Fruit fly (Drosophila melanogaster) whole organism, embryonic: Measurements from ENCODE around the gene CG8563.
A peak's percentile ranks its signal among the peaks of the same experiment; 100 is the strongest.

ENCODE experiments used
- Bdp1 ChIP-seq: fragments of 200-800 bp; sonication (Bioruptor generic); optimal IDR thresholded peaks from 3 replicates; lab custom pipeline; 2016; ENCODE audit warnings: missing biosample characterization, missing genetic modification characterization
- CG10366 ChIP-seq: fragments of 200-800 bp; sonication (Bioruptor generic); IDR thresholded peaks from 2 replicates; pipeline ENCODE4 v1.3.6; 2022; ENCODE audit warnings: missing biosample characterization, missing genetic modification characterization
- CG10431 ChIP-seq: fragments of 200-800 bp; sonication (Bioruptor generic); optimal IDR thresholded peaks from 3 replicates; lab custom pipeline; 2018; ENCODE audit warnings: missing biosample characterization, mild to moderate bottlenecking, missing genetic modification characterization
- CG11247 ChIP-seq: fragments of 200-800 bp; sonication (Bioruptor generic); IDR thresholded peaks from 2 replicates; pipeline ENCODE4 v1.3.6; 2022; ENCODE audit warnings: missing biosample characterization, missing genetic modification characterization
- CG12659 ChIP-seq: fragments of 200-800 bp; sonication (Bioruptor generic); optimal IDR thresholded peaks from 3 replicates; lab custom pipeline; 2017; ENCODE audit warnings: mild to moderate bottlenecking, missing biosample characterization, missing genetic modification reagents, missing genetic modification characterization
- CG12769 ChIP-seq: fragments of 200-800 bp; sonication (Bioruptor generic); optimal IDR thresholded peaks from 2 replicates; lab custom pipeline; 2019; ENCODE audit warnings: missing biosample characterization, mild to moderate bottlenecking, missing genetic modification characterization, moderate library complexity
- CG1603 ChIP-seq: fragments of 200-800 bp; sonication (Bioruptor generic); optimal IDR thresholded peaks from 2 replicates; lab custom pipeline; 2019; ENCODE audit warnings: missing biosample characterization, mild to moderate bottlenecking, missing genetic modification characterization, moderate library complexity
- CG16815 ChIP-seq: fragments of 200-800 bp; sonication (Bioruptor generic); optimal IDR thresholded peaks from 3 replicates; lab custom pipeline; 2017; ENCODE audit warnings: missing biosample characterization, mild to moderate bottlenecking, missing genetic modification characterization
- CG17328 ChIP-seq: fragments of 200-800 bp; sonication (Bioruptor generic); IDR thresholded peaks from 2 replicates; pipeline ENCODE4 v1.3.6; 2022; ENCODE audit warnings: missing biosample characterization, missing genetic modification characterization
- CG17802 ChIP-seq: fragments of 200-800 bp; sonication (Bioruptor generic); optimal IDR thresholded peaks from 2 replicates; lab custom pipeline; 2018; ENCODE audit warnings: missing biosample characterization, mild to moderate bottlenecking, missing genetic modification characterization, moderate library complexity
- CG1832 ChIP-seq: fragments of 200-800 bp; sonication (Bioruptor generic); optimal IDR thresholded peaks from 2 replicates; lab custom pipeline; 2017; ENCODE audit warnings: missing biosample characterization, mild to moderate bottlenecking, missing genetic modification characterization, inconsistent platforms
- CG34224 ChIP-seq: fragments of 200-800 bp; sonication (Bioruptor generic); IDR thresholded peaks from 3 replicates; pipeline ENCODE4 v1.3.6; 2022; ENCODE audit warnings: missing biosample characterization, missing genetic modification characterization; ENCODE audit not compliant: partially characterized antibody
- CG4424 ChIP-seq: fragments of 200-800 bp; sonication (Bioruptor generic); optimal IDR thresholded peaks from 3 replicates; lab custom pipeline; 2016; ENCODE audit warnings: missing biosample characterization, missing genetic modification characterization
- CG4617 ChIP-seq: fragments of 200-800 bp; sonication (Bioruptor generic); optimal IDR thresholded peaks from 3 replicates; lab custom pipeline; 2016; ENCODE audit warnings: missing biosample characterization, missing genetic modification characterization, borderline replicate concordance
- CG6254 ChIP-seq: fragments of 200-800 bp; sonication (Bioruptor generic); optimal IDR thresholded peaks from 3 replicates; lab custom pipeline; 2017; ENCODE audit warnings: mild to moderate bottlenecking, missing biosample characterization, missing genetic modification reagents, missing genetic modification characterization
- CG6765 ChIP-seq: fragments of 200-800 bp; sonication (Bioruptor generic); optimal IDR thresholded peaks from 3 replicates; lab custom pipeline; 2017; ENCODE audit warnings: missing biosample characterization, mild to moderate bottlenecking, missing genetic modification characterization
- CG7372 ChIP-seq: fragments of 200-800 bp; sonication (Bioruptor generic); IDR thresholded peaks from 2 replicates; pipeline ENCODE4 v1.3.6; 2022; ENCODE audit warnings: missing biosample characterization, missing genetic modification characterization
- CG7963 ChIP-seq: fragments of 200-800 bp; sonication (Bioruptor generic); IDR thresholded peaks from 3 replicates; pipeline ENCODE4 v1.3.6; 2022; ENCODE audit warnings: missing biosample characterization, missing genetic modification characterization; ENCODE audit not compliant: partially characterized antibody
- Dp ChIP-seq: fragments of 200-800 bp; sonication (Bioruptor generic); optimal IDR thresholded peaks from 2 replicates; lab custom pipeline; 2018; ENCODE audit warnings: missing biosample characterization, mild to moderate bottlenecking, missing genetic modification characterization, moderate library complexity
- E2f1 ChIP-seq: fragments of 200-800 bp; sonication (Bioruptor generic); IDR thresholded peaks from 2 replicates; pipeline ENCODE4 v1.3.6; 2022; ENCODE audit warnings: missing biosample characterization, missing genetic modification characterization
- HmgZ ChIP-seq: fragments of 200-800 bp; sonication (Bioruptor generic); optimal IDR thresholded peaks from 2 replicates; lab custom pipeline; 2018; ENCODE audit warnings: missing biosample characterization, mild to moderate bottlenecking, missing genetic modification characterization
- Hmr ChIP-seq: fragments of 200-800 bp; sonication (Bioruptor generic); optimal IDR thresholded peaks from 3 replicates; lab custom pipeline; 2017; ENCODE audit warnings: mild to moderate bottlenecking, missing biosample characterization, missing genetic modification reagents, missing genetic modification characterization
- Jarid2 ChIP-seq: fragments of 200-800 bp; sonication (Bioruptor generic); optimal IDR thresholded peaks from 3 replicates; lab custom pipeline; 2017; ENCODE audit warnings: mild to moderate bottlenecking, missing biosample characterization, missing genetic modification reagents, missing genetic modification characterization
- Lim3 ChIP-seq: fragments of 200-800 bp; sonication (Bioruptor generic); IDR thresholded peaks from 2 replicates; pipeline ENCODE4 v1.3.6; 2022; ENCODE audit warnings: missing biosample characterization, missing genetic modification characterization
- Nf-YC ChIP-seq: fragments of 200-800 bp; optimal IDR thresholded peaks from 3 replicates; lab custom pipeline; 2019; ENCODE audit warnings: missing biosample characterization, mild to moderate bottlenecking, missing genetic modification characterization, moderate library complexity
- Opbp ChIP-seq: fragments of 200-800 bp; sonication (Bioruptor generic); IDR thresholded peaks from 3 replicates; pipeline ENCODE4 v1.3.6; 2022; ENCODE audit warnings: missing biosample characterization, missing genetic modification characterization; ENCODE audit not compliant: partially characterized antibody
- Sox100B ChIP-seq: fragments of 200-800 bp; sonication (Bioruptor generic); optimal IDR thresholded peaks from 3 replicates; lab custom pipeline; 2018; ENCODE audit warnings: missing biosample characterization, mild to moderate bottlenecking, missing genetic modification characterization
- YL-1 ChIP-seq: fragments of 200-800 bp; sonication (Bioruptor generic); optimal IDR thresholded peaks from 3 replicates; lab custom pipeline; 2017; ENCODE audit warnings: missing biosample characterization, mild to moderate bottlenecking, missing genetic modification characterization
- ap ChIP-seq: fragments of 200-800 bp; sonication (Bioruptor generic); IDR thresholded peaks from 2 replicates; pipeline ENCODE4 v1.3.6; 2022; ENCODE audit warnings: missing biosample characterization, missing genetic modification characterization
- az2 ChIP-seq: fragments of 200-800 bp; sonication (Bioruptor generic); optimal IDR thresholded peaks from 3 replicates; lab custom pipeline; 2016; ENCODE audit warnings: missing biosample characterization, missing genetic modification characterization
- bcd ChIP-seq: fragments of 200-800 bp; sonication (Bioruptor generic); optimal IDR thresholded peaks from 2 replicates; lab custom pipeline; 2017; ENCODE audit warnings: missing biosample characterization, mild to moderate bottlenecking, missing genetic modification characterization
- croc ChIP-seq: fragments of 200-800 bp; sonication (Bioruptor generic); conservative IDR thresholded peaks from 3 replicates; pipeline ENCODE4 v1.3.6; 2022; ENCODE audit warnings: missing biosample characterization, missing genetic modification characterization
- dm ChIP-seq: fragments of 200-800 bp; sonication (Bioruptor generic); optimal IDR thresholded peaks from 3 replicates; lab custom pipeline; 2016; ENCODE audit warnings: missing biosample characterization, missing genetic modification characterization
- dmrt11E ChIP-seq: fragments of 200-800 bp; sonication (Bioruptor generic); optimal IDR thresholded peaks from 3 replicates; lab custom pipeline; 2018; ENCODE audit warnings: missing biosample characterization, mild to moderate bottlenecking, missing genetic modification characterization, moderate library complexity
- grau ChIP-seq: fragments of 200-800 bp; optimal IDR thresholded peaks from 3 replicates; lab custom pipeline; 2019; ENCODE audit warnings: missing biosample characterization, mild to moderate bottlenecking, missing genetic modification characterization, moderate library complexity
- gsb ChIP-seq: fragments of 200-800 bp; sonication (Bioruptor generic); IDR thresholded peaks from 2 replicates; pipeline ENCODE4 v1.3.6; 2022; ENCODE audit warnings: missing biosample characterization, missing genetic modification characterization
- hbn ChIP-seq: fragments of 200-800 bp; sonication (Bioruptor generic); IDR thresholded peaks from 2 replicates; pipeline ENCODE4 v1.3.6; 2022; ENCODE audit warnings: missing biosample characterization, missing genetic modification characterization; ENCODE audit not compliant: partially characterized antibody
- hkb ChIP-seq, 2 experiments: fragments of 200-800 bp in 1 of 2; fragments of >200 bp in 1 of 2; sonication (Bioruptor generic) in 1 of 2; IDR thresholded peaks in 1 of 2; optimal IDR thresholded peaks in 1 of 2; 2 replicates each; pipeline versions ENCODE4 v1.3.6 to Lab custom; 2017 to 2022; ENCODE audit warnings: missing biosample characterization in 1 of 2, missing genetic modification characterization in 1 of 2
- kay ChIP-seq: fragments of 200-800 bp; sonication (Bioruptor generic); optimal IDR thresholded peaks from 2 replicates; lab custom pipeline; 2016; ENCODE audit warnings: missing biosample characterization, missing genetic modification characterization
- lmd ChIP-seq: fragments of 200-800 bp; sonication (Bioruptor generic); IDR thresholded peaks from 2 replicates; pipeline ENCODE4 v1.3.6; 2022; ENCODE audit warnings: missing biosample characterization, missing genetic modification characterization
- onecut ChIP-seq: fragments of 200-800 bp; sonication (Bioruptor generic); IDR thresholded peaks from 2 replicates; pipeline ENCODE4 v1.3.6; 2022; ENCODE audit warnings: missing biosample characterization, missing genetic modification characterization
- pita ChIP-seq: fragments of 200-800 bp; sonication (Bioruptor generic); optimal IDR thresholded peaks from 2 replicates; lab custom pipeline; 2017; ENCODE audit warnings: missing biosample characterization, mild to moderate bottlenecking, missing genetic modification characterization
- repo ChIP-seq: fragments of 200-800 bp; sonication (Bioruptor generic); optimal IDR thresholded peaks from 2 replicates; lab custom pipeline; 2016; ENCODE audit warnings: missing biosample characterization, missing genetic modification characterization
- sqz ChIP-seq: fragments of 200-800 bp; sonication (Bioruptor generic); optimal IDR thresholded peaks from 3 replicates; lab custom pipeline; 2018; ENCODE audit warnings: missing biosample characterization, mild to moderate bottlenecking, missing genetic modification characterization
- stwl ChIP-seq: fragments of 200-800 bp; sonication (Bioruptor generic); optimal IDR thresholded peaks from 3 replicates; lab custom pipeline; 2018; ENCODE audit warnings: missing biosample characterization, mild to moderate bottlenecking, missing genetic modification characterization, moderate library complexity
- tin ChIP-seq: fragments of 200-800 bp; sonication (Bioruptor generic); optimal IDR thresholded peaks from 3 replicates; lab custom pipeline; 2016; ENCODE audit warnings: missing biosample characterization, missing genetic modification characterization
- tio ChIP-seq: fragments of 200-800 bp; sonication (Bioruptor generic); optimal IDR thresholded peaks from 2 replicates; lab custom pipeline; 2017; ENCODE audit warnings: missing biosample characterization, missing genetic modification characterization, inconsistent platforms
- toy ChIP-seq: fragments of 200-800 bp; sonication (Bioruptor generic); IDR thresholded peaks from 2 replicates; pipeline ENCODE4 v1.3.6; 2022; ENCODE audit warnings: missing biosample characterization, missing genetic modification characterization

CG8563 gene

DNA sequence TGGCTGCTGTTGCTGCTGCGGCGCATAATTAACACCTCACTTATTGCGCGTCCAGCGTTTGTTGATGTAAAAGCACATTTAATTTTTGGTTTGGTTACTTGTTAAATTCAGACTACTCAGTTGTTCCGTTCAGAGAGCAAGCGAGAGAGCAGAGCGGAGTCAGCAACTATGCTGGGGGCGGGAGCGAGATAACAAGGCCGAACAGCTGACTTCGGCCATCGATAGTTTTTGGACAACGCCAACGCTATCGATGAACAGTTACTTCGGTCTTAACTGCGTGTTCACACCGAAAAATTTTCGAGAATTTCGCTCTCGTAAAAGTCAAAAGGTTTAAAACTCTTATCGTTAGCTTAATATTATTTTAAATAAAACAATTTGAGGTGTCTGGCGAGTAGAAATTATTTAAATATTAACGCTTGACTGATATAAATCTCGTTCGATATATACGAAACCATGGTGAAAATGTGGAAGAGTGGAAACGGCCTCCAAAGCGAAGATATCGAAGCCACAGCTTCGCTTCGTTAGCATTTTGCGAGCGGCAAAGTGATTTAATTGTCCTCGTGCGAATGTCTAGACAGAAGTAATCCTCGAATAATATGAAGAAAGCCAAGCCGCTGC lies 9.1 kb upstream of the CG8563 start, which contains the start of the genes SMSr and smid (continued):
- TF ChIP-seq Sox100B (GFP tag; lab: Kevin White, UChicago) = peak; percentile 43
- TF ChIP-seq onecut = no peak
- TF ChIP-seq Nf-YC (tag; lab: Kevin White, UChicago) = no peak
- TF ChIP-seq dm (GFP tag; lab: Kevin White, UChicago) = peak; percentile 49
- TF ChIP-seq CG11247 = 0 out of 2 replicates have a peak, but pooled peaks have one; percentile 7
- 0 out of 2 replicates have a peak, but pooled peaks have one; percentile 6 for TF ChIP-seq CG17328 (GFP tag; lab: Robert Waterston, UW)
- no peak for TF ChIP-seq Jarid2
- TF ChIP-seq repo = no peak
- TF ChIP-seq CG4424 = peak; percentile 42
- peak; percentile 52 for TF ChIP-seq HmgZ
- peak; percentile 73 for TF ChIP-seq grau (tag; lab: Kevin White, UChicago)
- no peak for TF ChIP-seq pita (GFP tag; lab: Kevin White, UChicago)
- TF ChIP-seq az2 (GFP tag; lab: Kevin White, UChicago) = peak; percentile 45
- TF ChIP-seq CG7372 (GFP tag; lab: Robert Waterston, UW) = peak; percentile 27
- TF ChIP-seq Bdp1 = peak; percentile 57
- peak; percentile 46; the same call in 1 of the 2 replicates for TF ChIP-seq CG10366 (GFP tag; lab: Robert Waterston, UW)
- TF ChIP-seq CG1832 (GFP tag; lab: Kevin White, UChicago) = peak; percentile 80
- TF ChIP-seq CG17802 (tag; lab: Kevin White, UChicago) = peak; percentile 93
- TF ChIP-seq CG6765 (GFP tag; lab: Kevin White, UChicago) = no peak
- TF ChIP-seq kay = peak; percentile 8
- TF ChIP-seq CG34224 (GFP tag; lab: Robert Waterston, UW) = peak; percentile 71
- peak; percentile 25 for TF ChIP-seq sqz (GFP tag; lab: Kevin White, UChicago)
- TF ChIP-seq Dp = peak; percentile 20
- TF ChIP-seq E2f1 (GFP tag; lab: Robert Waterston, UW) = no peak
- TF ChIP-seq YL-1 = peak; percentile 78
- peak; percentile 71 for TF ChIP-seq CG12659
- TF ChIP-seq Hmr (GFP tag; lab: Kevin White, UChicago) = peak; percentile 75
- peak; percentile 62; the same call in 2 of the 3 replicates for TF ChIP-seq CG7963 (GFP tag; lab: Robert Waterston, UW)
- TF ChIP-seq CG10431 (GFP tag; lab: Kevin White, UChicago) = no peak
- peak; percentile 66 for TF ChIP-seq Opbp
- no peak for TF ChIP-seq Lim3 (GFP tag; lab: Robert Waterston, UW)
- TF ChIP-seq CG6254 (GFP tag; lab: Kevin White, UChicago) = no peak
- no peak for TF ChIP-seq CG12769 (tag; lab: Kevin White, UChicago)
- TF ChIP-seq hbn = peak; percentile 71; the same call in 1 of the 2 replicates
- TF ChIP-seq lmd (GFP tag; lab: Robert Waterston, UW) = peak; percentile 51; the same call in 1 of the 2 replicates
- TF ChIP-seq CG4617 = peak; percentile 30
- peak; percentile 70 for TF ChIP-seq dmrt11E
- TF ChIP-seq hkb (optimal IDR thresholded peaks at IDR 0.05; lab: Kevin White, UChicago) = peak; percentile 81
- TF ChIP-seq hkb (GFP tag; IDR thresholded peaks at IDR 0.05; lab: Robert Waterston, UW) = 0 out of 2 replicates have a peak, but pooled peaks have one; percentile 19
- peak; percentile 51 for TF ChIP-seq tin (GFP tag; lab: Kevin White, UChicago)
- no peak for TF ChIP-seq ap (GFP tag; lab: Robert Waterston, UW)
- TF ChIP-seq gsb (GFP tag; lab: Robert Waterston, UW) = no peak
- TF ChIP-seq CG16815 (GFP tag; lab: Kevin White, UChicago) = peak; percentile 19
- TF ChIP-seq croc = no peak; the same call in 2 of the 3 replicates
- TF ChIP-seq toy (GFP tag; lab: Robert Waterston, UW) = no peak
- peak; percentile 30 for TF ChIP-seq CG1603 (tag; lab: Kevin White, UChicago)
- peak; percentile 65 for TF ChIP-seq bcd (GFP tag; lab: Kevin White, UChicago)
- no peak for TF ChIP-seq tio (GFP tag; lab: Kevin White, UChicago)
- TF ChIP-seq stwl = peak; percentile 66
